Worm (Caenorhabditis elegans): ENCODE measurements around the gene M04B2.2.

M04B2.2 gene

DNA sequence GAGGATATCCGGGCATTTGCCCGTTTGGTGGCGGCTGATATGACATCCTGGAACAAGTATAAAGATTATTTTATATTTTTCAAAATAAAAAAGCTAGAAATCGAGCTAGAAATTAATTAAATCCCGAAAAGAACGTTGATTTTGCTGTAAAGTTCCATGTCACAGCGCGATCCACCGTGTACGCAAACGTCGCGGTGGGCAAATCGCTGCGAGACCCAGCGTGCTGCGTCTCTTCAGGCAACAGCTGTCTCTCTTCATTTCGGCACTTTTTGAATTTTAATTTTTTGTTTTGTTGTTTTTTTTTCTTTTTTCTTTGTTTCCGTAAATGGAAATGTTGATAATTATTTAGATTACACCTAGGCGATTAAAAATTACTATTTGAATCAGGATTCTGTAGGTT is 38.3 kb downstream of the M04B2.2 start, which contains the start of gene sec-24.1 (continued):
- TF ChIP-seq hlh-12 (tag; optimal IDR thresholded peaks at IDR 0.05) (no peak), sdz-38 (tag; optimal IDR thresholded peaks at IDR 0.05) (no peak), akir-1 (GFP tag; optimal IDR thresholded peaks at IDR 0.05) (no peak), lsl-1 (GFP tag; optimal IDR thresholded peaks at IDR 0.05) (peak; percentile 71), snpc-3.4 (tag; optimal IDR thresholded peaks at IDR 0.05) (peak; percentile 62), T07F8.4 (tag; optimal IDR thresholded peaks at IDR 0.05) (no peak), zfh-2 (GFP tag; conservative IDR thresholded peaks at IDR 0.05) (peak; percentile 55; the same call in 1 of the 2 replicates), F22D6.2 (tag; optimal IDR thresholded peaks at IDR 0.05) (no peak), lin-35 (GFP tag; optimal IDR thresholded peaks at IDR 0.05) (peak in 1 of 3 experiments; percentile 94), nhr-90 (tag; optimal IDR thresholded peaks at IDR 0.05) (no peak), ZK185.1 (tag; optimal IDR thresholded peaks at IDR 0.05; ENCODE audit: poor library complexity, severe bottlenecking) (peak; percentile 58), ceh-91 (GFP tag; IDR thresholded peaks at IDR 0.05) (0 out of 2 replicates have a peak, but pooled peaks have one; percentile 41), ama-1 (optimal IDR thresholded peaks at IDR 0.05) (no peak), ama-1 (GFP tag; optimal IDR thresholded peaks at IDR 0.05) (no peak), attf-3 (GFP tag; conservative IDR thresholded peaks at IDR 0.05) (peak; percentile 54; the same call in 1 of the 2 replicates), unc-130 (GFP tag; optimal IDR thresholded peaks at IDR 0.05) (no peak), let-526 (GFP tag; IDR thresholded peaks at IDR 0.05) (no peak), lag-1 (GFP tag; IDR thresholded peaks at IDR 0.05) (no peak), hmg-20 (GFP tag; IDR thresholded peaks at IDR 0.05) (no peak), ceh-100 (GFP tag; IDR thresholded peaks at IDR 0.05) (peak; percentile 57; the same call in 1 of the 2 replicates), athp-1 (tag; optimal IDR thresholded peaks at IDR 0.05) (peak; percentile 32), ekl-4 (GFP tag; IDR thresholded peaks at IDR 0.05) (peak; percentile 47; the same call in 1 of the 2 replicates), ztf-25 (GFP tag; IDR thresholded peaks at IDR 0.05) (no peak), rec-8 (tag; optimal IDR thresholded peaks at IDR 0.05) (no peak), mcd-1 (GFP tag; IDR thresholded peaks at IDR 0.05) (peak; percentile 87), egl-18 (GFP tag; IDR thresholded peaks at IDR 0.05) (no peak), atf-7 (tag; optimal IDR thresholded peaks at IDR 0.05) (no peak), ztf-18 (tag; optimal IDR thresholded peaks at IDR 0.05) (peak; percentile 21), fkh-3 (tag; optimal IDR thresholded peaks at IDR 0.05) (no peak), Y95B8A.8 (GFP tag; IDR thresholded peaks at IDR 0.05) (no peak), pha-4 (tag; optimal IDR thresholded peaks at IDR 0.05) (no peak), ceh-27 (GFP tag; optimal IDR thresholded peaks at IDR 0.05) (peak; percentile 49), tbp1 (GFP tag; optimal IDR thresholded peaks at IDR 0.05) (peak; percentile 58), lin-40 (tag; optimal IDR thresholded peaks at IDR 0.05) (peak; percentile 84), gei-17 (GFP tag; optimal IDR thresholded peaks at IDR 0.05) (peak; percentile 4), mel-28 (tag; optimal IDR thresholded peaks at IDR 0.05; ENCODE audit: borderline replicate concordance) (no peak), snpc-1.1 (tag; optimal IDR thresholded peaks at IDR 0.05; ENCODE audit: insufficient read depth) (no peak), efl-1 (GFP tag; optimal IDR thresholded peaks at IDR 0.05) (peak; percentile 51), egl-44 (GFP tag; IDR thresholded peaks at IDR 0.05) (0 out of 2 replicates have a peak, but pooled peaks have one; percentile 31), hrde-1 (tag; optimal IDR thresholded peaks at IDR 0.05; ENCODE audit: borderline replicate concordance) (no peak), lsy-27 (tag; optimal IDR thresholded peaks at IDR 0.05; ENCODE audit: borderline replicate concordance, insufficient read depth) (no peak), ets-4 (GFP tag; optimal IDR thresholded peaks at IDR 0.05) (no peak), ccch-3 (GFP tag; optimal IDR thresholded peaks at IDR 0.05) (no peak), madf-3 (GFP tag; IDR thresholded peaks at IDR 0.05) (0 out of 2 replicates have a peak, but pooled peaks have one; percentile 37), snpc-1.3 (tag; optimal IDR thresholded peaks at IDR 0.05; ENCODE audit: insufficient read depth) (peak; percentile 68), F23B12.7 (tag; optimal IDR thresholded peaks at IDR 0.05; ENCODE audit: insufficient read depth) (peak; percentile 79), nhr-80 (tag; optimal IDR thresholded peaks at IDR 0.05) (peak; percentile 9)

Data from whole organism, young adult.